Fruit fly (Drosophila melanogaster) whole organism, pupa: ENCODE results near the gene NijC.

ENCODE experiments used
- CG10348 ChIP-seq: fragments of 200-800 bp; sonication (Bioruptor generic); IDR thresholded peaks from 2 replicates; pipeline ENCODE4 v1.3.6; 2022; ENCODE audit warnings: missing biosample characterization, missing genetic modification characterization
- CG12605 ChIP-seq: fragments of 200-800 bp; sonication (Bioruptor generic); IDR thresholded peaks from 2 replicates; pipeline ENCODE4 v1.3.6; 2022; ENCODE audit warnings: missing biosample characterization, missing genetic modification characterization
- CG13204 ChIP-seq: fragments of 200-800 bp; sonication (Bioruptor generic); optimal IDR thresholded peaks from 2 replicates; lab custom pipeline; 2018; ENCODE audit warnings: missing biosample characterization, mild to moderate bottlenecking, missing genetic modification characterization, moderate library complexity
- CG14655 ChIP-seq: fragments of 200-800 bp; sonication (Bioruptor generic); optimal IDR thresholded peaks from 3 replicates; lab custom pipeline; 2017; ENCODE audit warnings: mild to moderate bottlenecking, missing biosample characterization, missing genetic modification reagents, missing genetic modification characterization
- CG15710 ChIP-seq: fragments of 200-800 bp; sonication (Bioruptor generic); optimal IDR thresholded peaks from 2 replicates; lab custom pipeline; 2018; ENCODE audit warnings: missing biosample characterization, mild to moderate bottlenecking, missing genetic modification characterization, moderate library complexity
- CG17806 ChIP-seq: fragments of 200-800 bp; sonication (Bioruptor generic); optimal IDR thresholded peaks from 2 replicates; lab custom pipeline; 2018; ENCODE audit warnings: missing biosample characterization, mild to moderate bottlenecking, missing genetic modification characterization, moderate library complexity
- CG32121 ChIP-seq: fragments of 200-800 bp; sonication (Bioruptor generic); IDR thresholded peaks from 2 replicates; pipeline ENCODE4 v1.3.6; 2022; ENCODE audit warnings: missing biosample characterization, missing genetic modification characterization
- CG34367 ChIP-seq: fragments of 200-800 bp; sonication (Bioruptor generic); optimal IDR thresholded peaks from 2 replicates; lab custom pipeline; 2018; ENCODE audit warnings: missing biosample characterization, mild to moderate bottlenecking, missing genetic modification characterization
- CG4496 ChIP-seq: fragments of 200-800 bp; sonication (Bioruptor generic); IDR thresholded peaks from 3 replicates; pipeline ENCODE4 v1.3.6; 2022; ENCODE audit warnings: missing biosample characterization, missing genetic modification characterization
- CG8159 ChIP-seq: fragments of 200-800 bp; sonication (Bioruptor generic); optimal IDR thresholded peaks from 3 replicates; lab custom pipeline; 2018; ENCODE audit warnings: missing biosample characterization, mild to moderate bottlenecking, missing genetic modification characterization, moderate library complexity
- CG8301 ChIP-seq: fragments of 200-800 bp; sonication (Bioruptor generic); optimal IDR thresholded peaks from 2 replicates; lab custom pipeline; 2018; ENCODE audit warnings: missing biosample characterization, mild to moderate bottlenecking, missing genetic modification characterization
- CG9948 ChIP-seq: fragments of 200-800 bp; sonication (Bioruptor generic); optimal IDR thresholded peaks from 2 replicates; lab custom pipeline; 2018; ENCODE audit warnings: missing biosample characterization, mild to moderate bottlenecking, missing genetic modification characterization, moderate library complexity
- D1 ChIP-seq: fragments of 200-800 bp; sonication (Bioruptor generic); optimal IDR thresholded peaks from 2 replicates; lab custom pipeline; 2018; ENCODE audit warnings: missing biosample characterization, mild to moderate bottlenecking, missing genetic modification characterization, moderate library complexity
- EcR ChIP-seq: fragments of 200-800 bp; sonication (Bioruptor generic); optimal IDR thresholded peaks from 3 replicates; lab custom pipeline; 2019; ENCODE audit warnings: missing biosample characterization, missing genetic modification characterization, mild to moderate bottlenecking, moderate library complexity, missing genetic modification reagents
- Ets98B ChIP-seq: fragments of 200-800 bp; sonication (Bioruptor generic); IDR thresholded peaks from 2 replicates; pipeline ENCODE4 v1.3.6; 2022; ENCODE audit warnings: missing biosample characterization, missing genetic modification characterization
- Pif1A ChIP-seq: fragments of 200-800 bp; sonication (Bioruptor generic); optimal IDR thresholded peaks from 3 replicates; lab custom pipeline; 2016; ENCODE audit warnings: missing biosample characterization, missing genetic modification characterization
- Pif1B ChIP-seq: fragments of 200-800 bp; sonication (Bioruptor generic); optimal IDR thresholded peaks from 3 replicates; lab custom pipeline; 2016; ENCODE audit warnings: missing biosample characterization, missing genetic modification characterization
- Snoo ChIP-seq: fragments of 200-800 bp; sonication (Bioruptor generic); optimal IDR thresholded peaks from 3 replicates; lab custom pipeline; 2017; ENCODE audit warnings: missing biosample characterization, mild to moderate bottlenecking, missing genetic modification characterization, inconsistent platforms
- fd96Ca ChIP-seq: fragments of 200-800 bp; sonication (Bioruptor generic); IDR thresholded peaks from 3 replicates; pipeline ENCODE4 v1.3.6; 2022; ENCODE audit warnings: missing biosample characterization, missing genetic modification characterization
- gl ChIP-seq: fragments of 200-800 bp; sonication (Bioruptor generic); optimal IDR thresholded peaks from 2 replicates; lab custom pipeline; 2018; ENCODE audit warnings: missing biosample characterization, mild to moderate bottlenecking, missing genetic modification characterization
- rn ChIP-seq: fragments of 200-800 bp; sonication (Bioruptor generic); IDR thresholded peaks from 2 replicates; pipeline ENCODE4 v1.3.6; 2022; ENCODE audit warnings: missing biosample characterization, missing genetic modification characterization

The NijC gene

DNA sequence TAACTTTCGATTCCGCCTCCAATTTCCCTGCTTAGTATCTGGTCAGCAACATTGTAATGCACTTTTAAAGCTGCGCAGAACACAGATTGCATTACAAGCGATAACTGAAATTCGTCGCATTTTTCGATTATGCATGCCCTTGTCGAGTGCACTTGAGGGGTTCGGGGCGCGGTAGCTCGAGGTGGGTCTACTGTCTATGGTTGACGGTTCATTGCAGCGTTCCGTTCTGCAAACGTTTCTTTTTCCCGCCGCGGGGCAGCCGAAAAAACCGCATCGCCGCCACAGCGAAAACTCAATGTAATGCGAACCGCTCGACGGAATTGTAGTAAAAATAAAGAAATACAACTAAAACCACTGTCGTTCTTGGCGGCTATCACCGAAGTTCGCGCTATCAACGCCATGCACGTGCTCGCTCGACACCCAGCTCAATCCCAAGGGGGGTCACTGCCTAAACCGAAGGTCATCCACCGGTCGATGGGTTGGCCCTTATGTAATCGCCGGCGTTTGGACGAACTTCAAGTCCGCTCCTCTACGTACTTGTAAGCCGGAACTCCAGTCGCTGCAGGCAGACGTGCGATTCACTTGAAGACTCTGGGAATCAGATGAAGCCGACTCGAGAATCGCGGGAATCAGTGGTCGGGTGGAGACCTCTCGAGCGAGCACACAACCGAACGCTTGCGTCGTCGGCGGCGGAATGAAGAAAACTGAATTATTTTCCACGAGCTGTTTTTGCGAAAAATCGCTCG is 6.1 kb upstream of the NijC start, which contains the start of gene kar:
Gene kar (minus strand): TSS at position 696 of the 746 bp plus-strand sequence.
- TF ChIP-seq CG4496 (GFP tag; lab: Robert Waterston, UW) = no peak
- TF ChIP-seq CG10348 = no peak
- TF ChIP-seq CG12605 (GFP tag; lab: Robert Waterston, UW) = no peak
- TF ChIP-seq D1 (tag; lab: Kevin White, UChicago) = no peak
- no peak for TF ChIP-seq EcR (GFP tag; lab: Kevin White, UChicago)
- TF ChIP-seq CG8159 = no peak
- TF ChIP-seq CG32121 (GFP tag; lab: Robert Waterston, UW) = no peak
- TF ChIP-seq CG13204 (GFP tag; lab: Kevin White, UChicago) = no peak
- no peak for TF ChIP-seq rn (GFP tag; lab: Robert Waterston, UW)
- no peak for TF ChIP-seq Pif1B (GFP tag; lab: Kevin White, UChicago)
- TF ChIP-seq Pif1A (GFP tag; lab: Kevin White, UChicago) = no peak
- TF ChIP-seq Snoo (tag; lab: Kevin White, UChicago) = no peak
- no peak for TF ChIP-seq CG15710 (tag; lab: Kevin White, UChicago)
- no peak for TF ChIP-seq gl (tag; lab: Kevin White, UChicago)
- no peak for TF ChIP-seq fd96Ca (GFP tag; lab: Robert Waterston, UW)
- no peak for TF ChIP-seq CG34367 (tag; lab: Kevin White, UChicago)
- no peak for TF ChIP-seq CG9948 (tag; lab: Kevin White, UChicago)
- no peak for TF ChIP-seq CG17806 (tag; lab: Kevin White, UChicago)
- no peak for TF ChIP-seq CG8301 (tag; lab: Kevin White, UChicago)

DNA sequence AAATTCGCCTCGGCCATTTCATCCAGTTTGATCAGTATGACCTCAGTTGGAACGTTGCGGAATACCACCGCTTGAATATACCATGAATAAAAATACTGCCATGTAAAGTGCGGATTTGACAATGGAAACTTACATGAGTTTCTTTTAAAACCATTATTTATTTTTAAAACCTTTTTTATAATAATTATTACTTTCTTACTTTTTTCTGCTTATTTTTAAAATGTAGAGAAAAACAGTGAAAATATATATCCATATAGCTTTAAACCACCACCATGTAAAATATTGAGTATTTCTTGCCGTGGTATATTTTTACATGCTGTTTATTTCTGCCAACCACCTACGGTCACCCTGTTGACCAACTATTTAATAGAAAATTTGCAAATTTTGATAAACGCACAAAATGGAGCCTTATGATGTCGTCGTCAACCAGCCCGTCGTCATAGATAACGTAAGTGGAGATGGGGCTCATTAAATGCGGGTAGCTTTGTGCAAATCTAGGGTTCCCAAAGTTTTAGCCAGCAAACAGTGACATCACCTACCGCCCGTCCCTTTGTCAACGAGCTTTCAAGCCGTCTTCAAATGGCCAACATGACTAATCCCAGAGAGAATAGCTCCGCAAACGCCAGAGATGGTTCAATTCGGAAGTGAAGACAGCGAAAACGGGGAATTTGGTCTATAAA is 3.4 kb upstream of the NijC start, which contains the start of gene Arp1:
Gene Arp1 (plus strand): TSS at position 322 of the 680 bp plus-strand sequence.
- TF ChIP-seq CG17806 (tag; lab: Kevin White, UChicago) (no peak), CG4496 (GFP tag; lab: Robert Waterston, UW) (no peak), CG13204 (GFP tag; lab: Kevin White, UChicago) (no peak), CG10348 (no peak), D1 (tag; lab: Kevin White, UChicago) (no peak), CG34367 (tag; lab: Kevin White, UChicago) (no peak), Snoo (tag; lab: Kevin White, UChicago) (no peak), CG8301 (tag; lab: Kevin White, UChicago) (no peak), CG8159 (no peak), CG12605 (GFP tag; lab: Robert Waterston, UW) (no peak), fd96Ca (GFP tag; lab: Robert Waterston, UW) (no peak), CG32121 (GFP tag; lab: Robert Waterston, UW) (no peak), Pif1A (GFP tag; lab: Kevin White, UChicago) (no peak), gl (tag; lab: Kevin White, UChicago) (no peak), Pif1B (GFP tag; lab: Kevin White, UChicago) (no peak), CG15710 (tag; lab: Kevin White, UChicago) (no peak), CG9948 (tag; lab: Kevin White, UChicago) (no peak), CG14655 (GFP tag; lab: Kevin White, UChicago) (no peak)

- TF ChIP-seq CG9948 (tag; lab: Kevin White, UChicago) (no peak), CG15710 (tag; lab: Kevin White, UChicago) (no peak), rn (GFP tag; lab: Robert Waterston, UW) (no peak), Pif1B (GFP tag; lab: Kevin White, UChicago) (no peak), CG14655 (GFP tag; lab: Kevin White, UChicago) (no peak), CG4496 (GFP tag; lab: Robert Waterston, UW) (no peak), CG34367 (tag; lab: Kevin White, UChicago) (no peak), Pif1A (GFP tag; lab: Kevin White, UChicago) (no peak), Snoo (tag; lab: Kevin White, UChicago) (no peak), Ets98B (GFP tag; lab: Robert Waterston, UW) (no peak), CG17806 (tag; lab: Kevin White, UChicago) (no peak), CG10348 (no peak), gl (tag; lab: Kevin White, UChicago) (no peak), D1 (tag; lab: Kevin White, UChicago) (no peak), EcR (GFP tag; lab: Kevin White, UChicago) (no peak)
Observed at dm6 chr3R:12692497-12692896, 2.4 kb upstream of the NijC start, which contains the start of gene CG31347. TSS of gene CG31347 (minus strand) at chr3R:12692597.

- no peak for TF ChIP-seq CG4496 (GFP tag; lab: Robert Waterston, UW)
- no peak for TF ChIP-seq gl (tag; lab: Kevin White, UChicago)
- TF ChIP-seq, all 21 proteins: peak for 0
Observed at dm6 chr3R:12697022-12697421, 2.1 kb downstream of the NijC start, which contains the start of gene Past1. TSS of gene Past1 (plus strand) at chr3R:12697322.

- TF ChIP-seq Pif1B (GFP tag; lab: Kevin White, UChicago) (no peak), D1 (tag; lab: Kevin White, UChicago) (no peak), CG4496 (GFP tag; lab: Robert Waterston, UW) (0 out of 3 replicates have a peak, but pooled peaks have one; percentile 34), CG15710 (tag; lab: Kevin White, UChicago) (no peak), CG8159 (no peak), CG34367 (tag; lab: Kevin White, UChicago) (no peak), CG13204 (GFP tag; lab: Kevin White, UChicago) (no peak)
Observed at dm6 chr3R:12697571-12698039, 2.7 kb downstream of the NijC start.
